Worm (Caenorhabditis elegans) whole organism, L4/young adult: ENCODE data around the gene lim-4.

Source experiments
- dao-5 ChIP-seq: sonication (generic microtip); optimal IDR thresholded peaks from 2 replicates; lab custom pipeline; 2016; ENCODE audit warnings: missing genotype, missing genetic modification characterization, moderate library complexity, missing compliant biosample characterization
- him-1 ChIP-seq: sonication (generic microtip); optimal IDR thresholded peaks from 2 replicates; lab custom pipeline; 2016; ENCODE audit warnings: missing genotype, missing genetic modification reagents, missing genetic modification characterization, missing compliant biosample characterization

- no peak for TF ChIP-seq him-1
- TF ChIP-seq dao-5, result no peak
Observed at ce11 chrX:3830872-3831271, 42.5 kb downstream of the lim-4 start.
